Worm (Caenorhabditis elegans) whole organism, L4/young adult: Measurements from ENCODE around the gene T06D8.2.

Experiments used
- W03F9.2 ChIP-seq: fragments of 150-350 bp; optimal IDR thresholded peaks from 2 replicates; lab custom pipeline; 2014; ENCODE audit warnings: missing biosample characterization, missing genetic modification characterization
- dao-5 ChIP-seq: sonication (generic microtip); optimal IDR thresholded peaks from 2 replicates; lab custom pipeline; 2016; ENCODE audit warnings: missing genotype, missing genetic modification characterization, moderate library complexity, missing compliant biosample characterization
- him-1 ChIP-seq: sonication (generic microtip); optimal IDR thresholded peaks from 2 replicates; lab custom pipeline; 2016; ENCODE audit warnings: missing genotype, missing genetic modification reagents, missing genetic modification characterization, missing compliant biosample characterization

T06D8.2 gene

DNA sequence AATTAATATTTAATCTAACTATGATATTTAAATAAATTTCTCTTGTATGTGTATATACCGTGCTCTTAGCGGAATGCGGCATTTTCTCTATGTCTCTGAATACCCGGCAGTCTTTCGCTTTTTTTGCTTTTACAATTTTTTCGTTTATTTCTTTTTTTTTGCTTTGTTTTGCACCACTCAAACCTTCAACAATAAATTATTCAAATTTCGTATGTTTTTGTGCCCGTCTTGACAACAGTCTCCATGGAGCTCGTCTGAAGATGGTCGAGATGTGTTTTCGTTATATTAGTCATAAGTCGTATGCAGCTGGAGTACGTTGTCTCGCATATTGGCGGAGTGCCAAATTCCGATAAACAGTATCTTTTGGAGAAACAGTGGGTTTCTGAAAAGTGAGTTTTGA, at the start of gene T06D8.2:
Gene T06D8.2, plus strand, starts transcription at position 301 of the 400 bp plus-strand sequence.
- no peak for TF ChIP-seq him-1 (tag; lab: Kevin White, UChicago)
- TF ChIP-seq W03F9.2 (tag; lab: Kevin White, UChicago), result no peak

DNA sequence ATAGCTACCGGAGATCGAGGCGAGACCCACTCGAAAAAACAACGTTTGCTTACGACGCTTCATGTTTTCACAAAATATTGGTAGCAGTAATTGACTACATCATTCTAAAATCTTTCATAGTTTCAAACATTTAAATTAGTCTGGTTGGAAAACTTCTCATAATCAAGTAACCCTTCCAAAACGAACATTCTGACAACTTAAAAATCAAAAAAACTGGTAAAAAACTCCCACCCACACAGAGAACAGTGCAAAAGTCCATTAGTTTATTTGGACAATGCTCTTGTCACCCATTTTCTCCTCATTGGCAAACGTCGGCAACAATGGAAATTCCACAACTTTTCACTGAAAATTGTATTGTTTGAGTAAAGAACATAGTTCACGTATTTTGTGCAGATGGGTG, 49.1 kb upstream of the T06D8.2 start, which contains the start of gene F37H8.6:
Gene F37H8.6, minus strand, starts transcription at position 101 of the 400 bp plus-strand sequence.
- TF ChIP-seq W03F9.2 (tag; lab: Kevin White, UChicago) (no peak), him-1 (tag; lab: Kevin White, UChicago) (no peak), dao-5 (no peak)

DNA sequence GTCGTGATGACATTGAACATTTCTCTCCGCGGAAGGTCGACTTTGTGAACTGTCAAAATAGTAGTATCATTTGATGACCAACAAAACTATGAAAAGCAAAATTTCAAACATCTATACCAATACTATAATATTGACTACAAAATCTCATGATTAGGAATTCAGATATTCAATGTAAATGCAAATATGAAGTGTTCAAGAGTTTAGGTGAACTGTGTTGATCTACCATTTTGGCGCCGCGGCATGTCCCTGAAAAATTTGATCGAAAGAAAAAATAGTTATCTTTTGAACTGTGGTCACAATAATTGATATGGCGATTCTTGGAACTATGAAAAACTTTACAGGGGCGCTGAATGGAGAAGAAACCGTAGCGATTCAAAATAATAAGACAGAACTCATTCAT, 47.7 kb upstream of the T06D8.2 start:
- TF ChIP-seq him-1 (tag; lab: Kevin White, UChicago) (no peak), W03F9.2 (tag; lab: Kevin White, UChicago) (no peak), dao-5 (no peak)

DNA sequence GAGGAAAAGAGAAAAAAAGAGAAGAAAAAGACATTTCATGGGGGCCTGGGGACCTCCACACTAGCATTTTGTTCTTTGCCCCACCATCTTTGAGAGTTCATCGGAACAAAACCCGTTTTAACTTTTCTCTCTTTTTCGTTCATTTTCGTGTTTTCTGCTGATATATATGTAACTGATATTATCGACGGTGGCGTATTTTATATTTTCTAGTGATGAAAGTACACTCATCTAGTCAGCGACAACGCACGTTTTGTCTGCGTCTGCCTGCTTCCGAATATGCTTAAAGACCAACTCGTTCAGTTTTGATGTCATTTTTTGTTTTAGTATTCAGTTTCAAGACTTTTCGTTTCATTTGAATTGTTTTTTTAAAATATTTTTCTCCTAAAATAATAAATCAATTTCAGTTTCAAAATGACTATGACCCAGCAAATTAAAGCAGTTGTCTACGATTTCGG, 45.2 kb upstream of the T06D8.2 start, which contains the start of gene bigr-1:
Gene bigr-1, plus strand, starts transcription at position 405 of the 455 bp plus-strand sequence.
- TF ChIP-seq W03F9.2 (tag; lab: Kevin White, UChicago), result no peak
- no peak for TF ChIP-seq dao-5
- no peak for TF ChIP-seq him-1 (tag; lab: Kevin White, UChicago)

DNA sequence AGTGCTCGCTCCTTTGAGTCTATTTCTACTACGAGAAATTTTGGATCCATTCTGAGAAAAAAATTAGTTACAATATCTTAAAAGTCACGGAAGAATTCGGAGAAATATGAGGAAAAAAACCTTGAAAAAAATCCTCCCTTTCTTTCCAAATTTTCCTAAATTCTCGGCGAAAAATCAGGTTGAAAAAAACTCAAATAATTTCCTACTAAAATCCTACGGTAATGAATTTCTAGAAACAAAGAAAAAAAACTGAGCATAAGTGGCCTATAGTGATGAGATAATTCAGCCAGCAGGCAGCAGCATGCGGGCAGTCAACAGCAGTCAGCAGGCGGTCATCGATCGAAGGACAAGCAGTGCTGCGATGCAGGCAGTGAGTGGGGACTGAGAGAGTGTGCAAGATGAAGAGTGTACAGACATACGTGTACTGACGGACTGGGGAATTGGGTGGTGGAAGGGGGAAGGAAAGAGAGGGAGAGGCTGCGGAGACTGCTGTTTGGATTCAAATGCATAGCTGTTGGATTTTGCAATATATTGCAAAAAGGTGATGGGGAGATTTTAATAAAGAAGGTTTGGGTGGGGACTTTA, 41.6 kb upstream of the T06D8.2 start, which contains the start of gene lir-3:
Gene lir-3, minus strand, starts transcription at position 51 of the 585 bp plus-strand sequence.
- no peak for TF ChIP-seq dao-5
- TF ChIP-seq W03F9.2 (tag; lab: Kevin White, UChicago), result no peak
- no peak for TF ChIP-seq him-1 (tag; lab: Kevin White, UChicago)

DNA sequence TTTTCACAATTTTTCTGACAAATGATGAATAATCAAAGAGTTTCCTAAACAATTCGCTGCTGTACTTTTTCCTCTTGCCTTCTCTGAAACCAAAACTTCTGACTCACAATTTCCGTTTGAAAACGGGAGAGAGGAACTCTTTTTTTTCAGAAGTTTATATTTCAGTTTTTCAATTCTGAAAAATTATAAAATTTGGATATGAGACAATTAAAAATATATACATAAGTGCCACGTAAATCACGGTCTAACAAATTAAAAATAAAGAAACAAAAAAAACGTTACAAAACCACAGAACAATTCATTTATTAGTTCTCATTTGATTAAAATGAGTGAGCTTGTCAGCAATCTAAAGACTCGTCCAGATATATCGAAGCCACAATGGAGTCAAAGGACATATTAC, 40.8 kb upstream of the T06D8.2 start, which contains the start of gene sfxn-1.2:
Gene sfxn-1.2, plus strand, starts transcription at position 301 of the 400 bp plus-strand sequence.
- TF ChIP-seq W03F9.2 (tag; lab: Kevin White, UChicago) (no peak), dao-5 (no peak), him-1 (tag; lab: Kevin White, UChicago) (no peak)

DNA sequence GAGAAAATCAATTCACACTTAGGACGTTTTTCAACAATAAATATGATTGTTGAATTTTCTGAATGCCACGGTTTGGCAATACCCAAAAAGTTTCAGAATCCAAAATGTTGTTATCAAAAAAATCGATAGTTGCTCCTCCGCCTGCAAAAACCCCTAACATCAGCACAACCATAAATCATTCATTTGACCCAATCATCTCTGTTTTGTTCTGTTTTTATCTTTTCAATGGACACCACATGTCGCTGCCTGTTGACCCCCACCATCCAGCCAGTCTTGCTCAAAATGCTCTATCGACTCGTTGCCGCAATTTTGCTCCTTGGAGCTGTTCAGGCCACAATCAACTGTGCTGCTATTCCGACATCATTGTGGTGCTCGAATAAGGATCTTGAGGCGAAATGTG, 38.5 kb upstream of the T06D8.2 start, which contains the start of gene F37H8.5:
Gene F37H8.5, plus strand, starts transcription at position 181 of the 400 bp plus-strand sequence.
- TF ChIP-seq him-1 (tag; lab: Kevin White, UChicago) (no peak), dao-5 (no peak), W03F9.2 (tag; lab: Kevin White, UChicago) (no peak)

DNA sequence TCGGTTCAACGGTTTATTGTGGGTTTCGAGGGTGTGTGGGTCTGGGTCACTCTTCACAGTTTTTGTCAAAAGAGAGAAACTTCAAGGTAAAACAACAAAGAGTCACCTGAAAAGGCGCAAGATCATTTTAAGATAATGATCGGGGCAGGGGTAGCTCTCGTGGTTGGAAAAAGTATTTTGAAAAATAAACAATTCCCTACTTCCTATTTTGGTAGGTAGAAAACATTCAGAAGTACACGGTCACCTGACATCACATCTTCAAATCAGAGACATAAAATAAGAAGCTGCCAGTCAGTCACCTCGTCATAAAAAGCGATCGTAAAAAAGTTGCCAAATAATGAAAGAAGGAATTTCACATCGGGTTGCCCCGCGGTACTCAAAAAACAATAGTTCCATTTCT, 34.0 kb upstream of the T06D8.2 start:
- TF ChIP-seq dao-5, result no peak
- no peak for TF ChIP-seq him-1 (tag; lab: Kevin White, UChicago)
- no peak for TF ChIP-seq W03F9.2 (tag; lab: Kevin White, UChicago)

DNA sequence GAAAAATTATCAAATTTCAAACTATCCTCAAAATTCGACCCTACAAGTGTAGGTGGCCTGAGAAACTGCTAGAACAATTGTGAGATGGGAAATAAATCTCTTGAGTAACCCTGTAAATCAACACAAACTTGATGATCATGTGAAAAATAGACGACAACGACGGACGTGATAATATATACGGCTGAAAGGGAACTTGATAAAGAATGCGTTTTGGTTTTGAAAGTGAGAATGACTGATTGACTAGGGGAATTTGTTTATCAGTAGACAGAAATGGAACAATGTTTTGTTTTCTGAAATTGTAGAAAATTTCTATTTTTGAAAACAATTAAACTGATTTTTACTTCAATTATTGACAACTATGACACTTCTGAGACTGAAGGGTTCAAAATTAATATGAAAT, 33.0 kb upstream of the T06D8.2 start:
- TF ChIP-seq him-1 (tag; lab: Kevin White, UChicago), result no peak
- no peak for TF ChIP-seq dao-5
- no peak for TF ChIP-seq W03F9.2 (tag; lab: Kevin White, UChicago)

DNA sequence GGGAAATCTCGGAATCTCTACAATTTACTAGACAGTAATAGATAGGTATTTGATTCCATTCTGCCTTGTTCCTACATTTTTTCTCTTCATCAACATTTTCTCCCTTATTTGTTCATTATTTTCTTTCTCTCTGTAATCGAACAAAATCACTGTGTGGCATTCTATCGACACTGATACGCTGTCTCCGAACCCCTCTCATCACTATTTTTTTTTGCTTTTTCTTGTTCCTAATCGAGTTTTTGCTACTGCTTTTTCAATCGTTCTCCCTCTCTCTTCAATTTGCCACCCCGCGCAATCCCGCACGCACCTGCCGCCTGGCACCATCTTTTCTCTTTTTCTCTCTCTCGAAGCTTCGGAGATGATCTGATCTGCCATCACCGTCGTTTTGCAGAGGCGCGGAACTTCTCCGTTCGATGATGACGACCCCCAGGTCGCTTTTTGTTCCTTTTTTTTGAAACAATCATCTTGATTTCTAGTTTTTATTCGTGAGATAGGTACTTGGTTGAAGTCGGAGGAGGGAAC, 26.2 kb upstream of the T06D8.2 start:
- TF ChIP-seq W03F9.2 (tag; lab: Kevin White, UChicago), result no peak
- no peak for TF ChIP-seq dao-5

DNA sequence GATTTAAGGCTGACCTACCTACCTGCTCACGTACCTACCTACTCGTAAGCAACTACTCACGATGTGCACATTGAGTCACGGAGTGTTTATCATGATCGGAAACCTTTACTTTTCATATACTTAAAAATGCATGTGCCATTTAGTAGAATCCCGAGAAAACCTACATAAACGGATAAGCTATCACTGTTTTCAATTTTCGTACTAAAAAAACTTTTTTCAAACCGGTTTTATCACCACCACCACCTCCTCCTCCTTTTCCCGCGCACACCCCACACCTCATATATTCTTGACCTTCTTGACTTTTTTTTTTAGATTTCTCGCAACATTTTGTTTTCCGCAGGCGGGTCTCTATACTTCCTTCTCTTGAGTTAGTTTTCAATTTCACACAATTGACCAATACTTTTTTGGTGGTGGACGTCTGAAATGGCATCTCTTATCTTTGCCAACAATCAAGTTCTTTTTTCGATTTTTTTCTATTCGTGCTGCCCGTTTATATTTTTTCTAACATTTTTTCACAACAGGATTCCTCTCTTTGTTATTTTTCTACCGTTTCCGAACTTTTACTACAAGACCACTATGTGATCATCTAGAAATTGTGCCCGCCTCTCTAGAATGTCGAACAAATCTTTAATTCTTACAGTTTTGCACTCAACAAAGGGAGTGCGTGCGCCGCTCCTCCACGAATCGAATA, 23.8 kb upstream of the T06D8.2 start, which contains the start of gene srap-1:
Gene srap-1, plus strand, starts transcription at position 641 of the 691 bp plus-strand sequence.
- TF ChIP-seq W03F9.2 (tag; lab: Kevin White, UChicago) (no peak), him-1 (tag; lab: Kevin White, UChicago) (no peak), dao-5 (no peak)

DNA sequence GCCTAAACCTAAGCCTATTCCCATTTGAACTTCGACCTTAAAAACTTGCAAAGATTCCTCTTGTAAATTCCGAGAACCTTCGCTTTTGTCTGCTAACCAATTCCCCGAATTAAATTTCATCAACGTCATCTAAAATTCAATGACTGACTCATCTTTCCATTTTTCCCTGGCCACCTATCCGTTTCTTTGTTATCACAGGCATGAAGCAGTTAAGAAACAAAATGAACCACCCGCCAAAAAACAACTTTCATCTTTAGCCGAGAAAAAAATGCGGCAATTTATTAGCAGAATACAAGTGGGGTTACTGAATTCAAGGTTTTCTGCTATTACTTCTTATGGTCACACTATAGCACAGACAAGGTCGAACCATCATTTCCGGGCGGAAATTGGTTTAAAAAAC, 21.7 kb upstream of the T06D8.2 start:
- TF ChIP-seq him-1 (tag; lab: Kevin White, UChicago), result no peak
- TF ChIP-seq dao-5, result no peak
- TF ChIP-seq W03F9.2 (tag; lab: Kevin White, UChicago), result no peak

DNA sequence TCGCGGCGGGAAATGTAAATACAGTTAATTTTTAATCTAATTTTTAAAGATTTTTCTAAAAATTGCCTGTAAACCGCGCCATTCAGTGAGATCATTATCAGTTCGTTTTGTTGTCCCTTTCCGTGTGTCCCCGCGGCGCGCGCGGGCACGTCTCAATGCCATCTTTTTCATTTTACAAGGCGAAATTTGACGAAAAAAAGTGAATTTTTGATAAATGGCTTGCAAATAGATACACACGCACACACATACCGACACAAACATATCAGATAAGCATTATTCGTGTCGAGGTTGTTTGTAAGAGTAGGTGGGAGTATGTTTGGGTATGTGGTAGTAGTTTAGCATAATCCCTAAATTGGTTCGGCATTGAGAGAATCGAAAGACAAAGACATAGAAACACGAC, 20.7 kb upstream of the T06D8.2 start:
- TF ChIP-seq W03F9.2 (tag; lab: Kevin White, UChicago), result no peak
- TF ChIP-seq him-1 (tag; lab: Kevin White, UChicago), result no peak
- TF ChIP-seq dao-5, result no peak

DNA sequence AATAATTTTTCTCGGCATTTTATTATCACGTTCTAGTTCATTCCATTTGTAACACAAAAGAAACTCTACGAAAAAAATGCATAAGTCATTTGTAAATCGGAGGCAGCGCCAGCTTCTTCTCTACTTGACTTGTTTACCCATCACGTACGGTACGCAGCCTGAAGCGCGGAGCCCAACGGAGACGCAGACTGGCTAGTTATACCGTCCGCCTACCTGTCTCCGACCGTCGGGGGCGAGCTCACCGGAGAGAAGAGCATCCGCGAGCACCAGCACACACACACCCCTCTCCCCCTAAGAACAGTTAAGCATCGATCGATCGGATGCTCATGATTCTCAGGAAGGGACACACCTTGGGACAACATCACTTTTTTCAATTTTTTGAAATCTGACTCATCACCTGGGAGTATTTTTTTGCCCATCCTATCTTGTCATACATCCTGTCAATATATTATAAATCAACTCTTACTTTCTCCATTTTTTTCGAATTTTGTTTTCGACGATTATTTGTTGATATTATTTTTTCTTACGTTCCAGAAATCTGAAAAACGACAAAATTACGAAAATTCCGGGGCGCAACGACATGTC, 4.6 kb upstream of the T06D8.2 start, which contains the start of gene plpr-1:
Gene plpr-1, plus strand, starts transcription at position 535 of the 585 bp plus-strand sequence.
- TF ChIP-seq W03F9.2 (tag; lab: Kevin White, UChicago) (no peak), dao-5 (no peak), him-1 (tag; lab: Kevin White, UChicago) (no peak)
